Fruit fly (Drosophila melanogaster) whole organism, prepupa: Measurements from ENCODE around the gene Or9a.

Experiments used
- CG10631 ChIP-seq: fragments of 200-800 bp; sonication (Bioruptor generic); optimal IDR thresholded peaks from 2 replicates; lab custom pipeline; 2016; ENCODE audit warnings: missing biosample characterization, missing genetic modification characterization
- CG8632 ChIP-seq: fragments of 200-800 bp; sonication (Bioruptor generic); optimal IDR thresholded peaks from 3 replicates; lab custom pipeline; 2016; ENCODE audit warnings: missing biosample characterization, missing genetic modification characterization
- CG9139 ChIP-seq: fragments of 200-800 bp; sonication (Bioruptor generic); optimal IDR thresholded peaks from 3 replicates; lab custom pipeline; 2017; ENCODE audit warnings: missing biosample characterization, mild to moderate bottlenecking, missing genetic modification characterization
- Met ChIP-seq: fragments of 200-800 bp; sonication (Bioruptor generic); optimal IDR thresholded peaks from 3 replicates; lab custom pipeline; 2016; ENCODE audit warnings: missing biosample characterization, missing genetic modification characterization
- Sox102F ChIP-seq: fragments of 200-800 bp; sonication (Bioruptor generic); optimal IDR thresholded peaks from 2 replicates; lab custom pipeline; 2016; ENCODE audit warnings: missing biosample characterization, mild to moderate bottlenecking, missing genetic modification characterization
- acj6 ChIP-seq: fragments of 200-800 bp; sonication (Bioruptor generic); optimal IDR thresholded peaks from 3 replicates; lab custom pipeline; 2016; ENCODE audit warnings: missing biosample characterization, missing genetic modification characterization
- esn ChIP-seq: fragments of 200-800 bp; sonication (Bioruptor generic); optimal IDR thresholded peaks from 2 replicates; lab custom pipeline; 2016; ENCODE audit warnings: missing biosample characterization, mild to moderate bottlenecking, missing genetic modification characterization, moderate library complexity
- salr ChIP-seq, 2 experiments: fragments of 200-800 bp; sonication (Bioruptor generic); optimal IDR thresholded peaks; 3 replicates each; lab custom pipeline; 2016 to 2018; ENCODE audit warnings: missing biosample characterization in 2 of 2, missing genetic modification characterization in 2 of 2, mild to moderate bottlenecking in 1 of 2

- TF ChIP-seq CG10631 (GFP tag; lab: Kevin White, UChicago): no peak
- TF ChIP-seq salr (GFP tag; optimal IDR thresholded peaks at IDR 0.05; lab: Kevin White, UChicago): no peak
- no peak for TF ChIP-seq acj6 (GFP tag; lab: Kevin White, UChicago)
- no peak for TF ChIP-seq Met
- no peak for TF ChIP-seq CG9139 (GFP tag; lab: Kevin White, UChicago)
- no peak for TF ChIP-seq CG8632 (GFP tag; lab: Kevin White, UChicago)
- TF ChIP-seq esn (GFP tag; lab: Kevin White, UChicago): no peak
- TF ChIP-seq Sox102F: no peak
These were observed 14.7 kb upstream of the Or9a start for dm6 chrX:10474213-10474540.
